Worm (Caenorhabditis elegans): ENCODE results near the gene Y94A7B.11.

- TF ChIP-seq snpc-4 (tag; optimal IDR thresholded peaks at IDR 0.05), result no peak
- TF ChIP-seq nhr-102 (tag; optimal IDR thresholded peaks at IDR 0.05), result no peak
Observed at ce11 chrV:17765077-17765476, 37.3 kb downstream of the Y94A7B.11 start, which contains the start of the genes C47A10.16 and srh-283.

All from whole organism, L4 larva.